Worm (Caenorhabditis elegans) whole organism, mixed stage, embryonic: ENCODE results near the gene sra-30.

Experiments
- M03D4.4 ChIP-seq: sonication (generic microtip); optimal IDR thresholded peaks from 2 replicates; lab custom pipeline; 2017; ENCODE audit warnings: mild to moderate bottlenecking, missing genetic modification characterization, missing compliant biosample characterization
- blmp-1 ChIP-seq: fragments of 150-350 bp; optimal IDR thresholded peaks from 2 replicates; lab custom pipeline; 2014; ENCODE audit warnings: missing biosample characterization, missing genetic modification characterization
- ces-1 ChIP-seq: fragments of 150-350 bp; optimal IDR thresholded peaks from 2 replicates; lab custom pipeline; 2014; ENCODE audit warnings: missing biosample characterization, missing genetic modification reagents, missing genetic modification characterization
- elt-1 ChIP-seq: sonication (generic microtip); optimal IDR thresholded peaks from 2 replicates; lab custom pipeline; 2017; ENCODE audit warnings: missing genetic modification characterization, mild to moderate bottlenecking, missing compliant biosample characterization, antibody characterized with exemption, moderate library complexity, borderline replicate concordance; ENCODE audit not compliant: insufficient read depth
- lin-13 ChIP-seq: fragments of 150-350 bp; optimal IDR thresholded peaks from 2 replicates; lab custom pipeline; 2014; ENCODE audit warnings: missing biosample characterization, missing genetic modification characterization
- mep-1 ChIP-seq: fragments of 150-350 bp; optimal IDR thresholded peaks from 2 replicates; lab custom pipeline; 2017; ENCODE audit warnings: missing biosample characterization, missing genetic modification reagents, missing genetic modification characterization, inconsistent platforms
- nhr-12 ChIP-seq: fragments of 150-350 bp; optimal IDR thresholded peaks from 2 replicates; lab custom pipeline; 2014; ENCODE audit warnings: missing biosample characterization, missing genetic modification characterization
- nhr-76 ChIP-seq: sonication (generic microtip); optimal IDR thresholded peaks from 2 replicates; lab custom pipeline; 2017; ENCODE audit warnings: missing biosample characterization, missing genetic modification characterization
- snpc-4 ChIP-seq: fragments of 150-350 bp; optimal IDR thresholded peaks from 2 replicates; lab custom pipeline; 2014; ENCODE audit warnings: missing biosample characterization, missing genetic modification characterization
- sptf-1 ChIP-seq: sonication (generic microtip); optimal IDR thresholded peaks from 2 replicates; lab custom pipeline; 2017; ENCODE audit warnings: mild to moderate bottlenecking, missing genetic modification characterization, moderate library complexity, missing compliant biosample characterization
- unc-39 ChIP-seq: fragments of 150-350 bp; optimal IDR thresholded peaks from 2 replicates; lab custom pipeline; 2014; ENCODE audit warnings: missing biosample characterization, missing genetic modification characterization
- ztf-11 ChIP-seq: fragments of 150-350 bp; optimal IDR thresholded peaks from 2 replicates; lab custom pipeline; 2014; ENCODE audit warnings: missing biosample characterization, missing genetic modification characterization

ce11 chrIV:15234272-15234671 is 31.4 kb upstream of the sra-30 start:
- no peak for TF ChIP-seq nhr-76 (tag; lab: Kevin White, UChicago)
- no peak for TF ChIP-seq M03D4.4 (tag; lab: Kevin White, UChicago)
- TF ChIP-seq snpc-4 (tag; lab: Kevin White, UChicago) = no peak
- TF ChIP-seq mep-1 = no peak
- TF ChIP-seq ces-1 (GFP tag; lab: Kevin White, UChicago) = no peak
- no peak for TF ChIP-seq unc-39 (tag; lab: Kevin White, UChicago)
- TF ChIP-seq elt-1 (tag; lab: Kevin White, UChicago) = no peak
- TF ChIP-seq sptf-1 (tag; lab: Kevin White, UChicago) = no peak
- no peak for TF ChIP-seq nhr-12
- TF ChIP-seq ztf-11 (tag; lab: Kevin White, UChicago) = no peak
- TF ChIP-seq lin-13 (tag; lab: Kevin White, UChicago) = no peak
- TF ChIP-seq blmp-1 (tag; lab: Kevin White, UChicago) = no peak
